Worm (Caenorhabditis elegans) whole organism, L2 larva: ENCODE results near the gene cox-5A.

ENCODE experiments used
- C34F6.9 ChIP-seq: fragments of 150-350 bp; optimal IDR thresholded peaks from 2 replicates; lab custom pipeline; 2014; ENCODE audit warnings: missing biosample characterization, missing genetic modification characterization
- F13H6.1 ChIP-seq: sonication (generic microtip); optimal IDR thresholded peaks from 2 replicates; lab custom pipeline; 2016; ENCODE audit warnings: missing genetic modification characterization, missing compliant biosample characterization
- R02D3.7 ChIP-seq: fragments of 150-350 bp; optimal IDR thresholded peaks from 2 replicates; lab custom pipeline; 2014; ENCODE audit warnings: missing biosample characterization, missing genetic modification characterization
- Y55F3AM.14 ChIP-seq: fragments of 200-800 bp; sonication (Bioruptor generic); optimal IDR thresholded peaks from 2 replicates; lab custom pipeline; 2018; ENCODE audit warnings: mild to moderate bottlenecking, missing genetic modification characterization, missing compliant biosample characterization
- ZK546.5 ChIP-seq: sonication (generic microtip); optimal IDR thresholded peaks from 2 replicates; lab custom pipeline; 2017; ENCODE audit warnings: missing biosample characterization, missing genetic modification characterization
- alr-1 ChIP-seq: fragments of 150-350 bp; optimal IDR thresholded peaks from 2 replicates; lab custom pipeline; 2014; ENCODE audit warnings: missing biosample characterization, missing genetic modification characterization
- aly-2 ChIP-seq: fragments of 150-350 bp; optimal IDR thresholded peaks from 2 replicates; lab custom pipeline; 2014; ENCODE audit warnings: missing biosample characterization, missing genetic modification characterization
- ama-1 ChIP-seq: fragments of 150-350 bp; optimal IDR thresholded peaks from 2 replicates; lab custom pipeline; 2018; ENCODE audit warnings: inconsistent platforms
- blmp-1 ChIP-seq: sonication (generic microtip); optimal IDR thresholded peaks from 2 replicates; lab custom pipeline; 2017; ENCODE audit warnings: missing genetic modification characterization, mild to moderate bottlenecking, missing compliant biosample characterization, antibody characterized with exemption, moderate library complexity; ENCODE audit not compliant: insufficient read depth
- ceh-16 ChIP-seq: fragments of 150-350 bp; optimal IDR thresholded peaks from 2 replicates; lab custom pipeline; 2014; ENCODE audit warnings: missing biosample characterization, missing genetic modification characterization
- ceh-82 ChIP-seq: fragments of 150-350 bp; optimal IDR thresholded peaks from 2 replicates; lab custom pipeline; 2014; ENCODE audit warnings: missing biosample characterization, missing genetic modification characterization
- crh-2 ChIP-seq: sonication (generic microtip); optimal IDR thresholded peaks from 2 replicates; lab custom pipeline; 2017; ENCODE audit warnings: missing biosample characterization, missing genetic modification characterization
- dmd-4 ChIP-seq: sonication (generic microtip); optimal IDR thresholded peaks from 2 replicates; lab custom pipeline; 2017; ENCODE audit warnings: missing biosample characterization, missing genetic modification characterization
- egl-27 ChIP-seq: sonication (generic microtip); optimal IDR thresholded peaks from 3 replicates; lab custom pipeline; 2017; ENCODE audit warnings: missing biosample characterization, missing genetic modification reagents, missing genetic modification characterization
- elt-1 ChIP-seq: fragments of 150-350 bp; optimal IDR thresholded peaks from 2 replicates; lab custom pipeline; 2014; ENCODE audit warnings: missing biosample characterization, missing genetic modification characterization
- elt-3 ChIP-seq: sonication (generic microtip); optimal IDR thresholded peaks from 2 replicates; lab custom pipeline; 2017; ENCODE audit warnings: missing biosample characterization, missing genetic modification characterization
- fos-1 ChIP-seq: fragments of 150-350 bp; optimal IDR thresholded peaks from 2 replicates; lab custom pipeline; 2014; ENCODE audit warnings: missing biosample characterization, missing genetic modification characterization
- gmeb-1 ChIP-seq: fragments of 150-350 bp; optimal IDR thresholded peaks from 2 replicates; lab custom pipeline; 2014; ENCODE audit warnings: missing biosample characterization, missing genetic modification characterization
- lin-11 ChIP-seq: fragments of 150-350 bp; sonication (generic microtip); optimal IDR thresholded peaks from 2 replicates; lab custom pipeline; 2014; ENCODE audit warnings: missing biosample characterization, missing genetic modification characterization, inconsistent platforms, mixed read lengths
- lin-13 ChIP-seq: fragments of 150-350 bp; optimal IDR thresholded peaks from 2 replicates; lab custom pipeline; 2014; ENCODE audit warnings: missing biosample characterization, missing genetic modification reagents, missing genetic modification characterization
- lin-39 ChIP-seq: fragments of 150-350 bp; optimal IDR thresholded peaks from 2 replicates; lab custom pipeline; 2014; ENCODE audit warnings: missing biosample characterization, missing genetic modification reagents, missing genetic modification characterization
- lsy-2 ChIP-seq, 2 experiments: fragments of 150-350 bp in 1 of 2; sonication (generic microtip) in 1 of 2; optimal IDR thresholded peaks; 2 replicates each; lab custom pipeline; 2014 to 2017; ENCODE audit warnings: missing biosample characterization in 2 of 2, missing genetic modification characterization in 2 of 2
- mab-5 ChIP-seq: fragments of 150-350 bp; optimal IDR thresholded peaks from 2 replicates; lab custom pipeline; 2014; ENCODE audit warnings: missing biosample characterization, missing genetic modification characterization
- mbf-1 ChIP-seq: sonication (generic microtip); optimal IDR thresholded peaks from 2 replicates; lab custom pipeline; 2017; ENCODE audit warnings: missing biosample characterization, missing genetic modification characterization
- mdl-1 ChIP-seq, 2 experiments: fragments of 150-350 bp in 1 of 2; sonication (generic microtip) in 1 of 2; optimal IDR thresholded peaks; 2 replicates each; lab custom pipeline; 2017; ENCODE audit warnings: missing biosample characterization in 2 of 2, missing genetic modification characterization in 2 of 2
- nhr-10 ChIP-seq: sonication (generic microtip); optimal IDR thresholded peaks from 2 replicates; lab custom pipeline; 2017; ENCODE audit warnings: missing biosample characterization, missing genetic modification characterization
- nhr-11 ChIP-seq: fragments of 150-350 bp; optimal IDR thresholded peaks from 2 replicates; lab custom pipeline; 2014; ENCODE audit warnings: missing biosample characterization, missing genetic modification characterization
- nhr-12 ChIP-seq: fragments of 150-350 bp; optimal IDR thresholded peaks from 2 replicates; lab custom pipeline; 2014; ENCODE audit warnings: missing biosample characterization, missing genetic modification characterization
- nhr-129 ChIP-seq: fragments of 150-350 bp; optimal IDR thresholded peaks from 2 replicates; lab custom pipeline; 2014; ENCODE audit warnings: missing biosample characterization, missing genetic modification characterization
- nhr-21 ChIP-seq: fragments of 150-350 bp; optimal IDR thresholded peaks from 2 replicates; lab custom pipeline; 2014; ENCODE audit warnings: missing biosample characterization, missing genetic modification characterization
- nhr-23 ChIP-seq: fragments of 150-350 bp; optimal IDR thresholded peaks from 2 replicates; lab custom pipeline; 2014; ENCODE audit warnings: missing biosample characterization, missing genetic modification reagents, missing genetic modification characterization
- nhr-237 ChIP-seq: fragments of 150-350 bp; optimal IDR thresholded peaks from 2 replicates; lab custom pipeline; 2014; ENCODE audit warnings: missing biosample characterization, missing genetic modification characterization
- nhr-25 ChIP-seq: fragments of 150-350 bp; sonication (generic microtip); optimal IDR thresholded peaks from 3 replicates; lab custom pipeline; 2014; ENCODE audit warnings: missing biosample characterization, missing genetic modification characterization
- nhr-6 ChIP-seq: fragments of 150-350 bp; optimal IDR thresholded peaks from 2 replicates; lab custom pipeline; 2014; ENCODE audit warnings: missing biosample characterization, missing genetic modification characterization
- nhr-77 ChIP-seq: fragments of 150-350 bp; optimal IDR thresholded peaks from 2 replicates; lab custom pipeline; 2014; ENCODE audit warnings: missing biosample characterization, missing genetic modification characterization
- peb-1 ChIP-seq: fragments of 150-350 bp; optimal IDR thresholded peaks from 2 replicates; lab custom pipeline; 2014; ENCODE audit warnings: missing biosample characterization, missing genetic modification characterization
- sem-4 ChIP-seq: fragments of 150-350 bp; optimal IDR thresholded peaks from 2 replicates; lab custom pipeline; 2014; ENCODE audit warnings: missing biosample characterization, missing genetic modification reagents, missing genetic modification characterization
- skn-1 ChIP-seq: sonication (generic microtip); optimal IDR thresholded peaks from 2 replicates; lab custom pipeline; 2017; ENCODE audit warnings: missing biosample characterization, missing genetic modification characterization
- sma-3 ChIP-seq: sonication (generic microtip); optimal IDR thresholded peaks from 2 replicates; lab custom pipeline; 2016; ENCODE audit warnings: missing genetic modification reagents, missing genetic modification characterization, missing compliant biosample characterization
- sma-9 ChIP-seq, 2 experiments: fragments of 150-350 bp in 1 of 2; sonication (generic microtip) in 1 of 2; optimal IDR thresholded peaks; 2 replicates each; lab custom pipeline; 2014 to 2016; ENCODE audit warnings: missing genetic modification characterization in 2 of 2, mild to moderate bottlenecking in 1 of 2, missing biosample characterization in 1 of 2, missing compliant biosample characterization in 1 of 2, missing genetic modification reagents in 1 of 2, moderate library complexity in 1 of 2
- snpc-4 ChIP-seq: fragments of 150-350 bp; optimal IDR thresholded peaks from 2 replicates; lab custom pipeline; 2014; ENCODE audit warnings: missing biosample characterization, missing genetic modification characterization
- unc-39 ChIP-seq: fragments of 150-350 bp; optimal IDR thresholded peaks from 2 replicates; lab custom pipeline; 2014; ENCODE audit warnings: missing biosample characterization, missing genetic modification characterization
- unc-55 ChIP-seq: fragments of 150-350 bp; sonication (generic microtip); optimal IDR thresholded peaks from 3 replicates; lab custom pipeline; 2014; ENCODE audit warnings: missing biosample characterization, missing genetic modification reagents, missing genetic modification characterization
- unc-62 ChIP-seq: fragments of 150-350 bp; optimal IDR thresholded peaks from 2 replicates; lab custom pipeline; 2014; ENCODE audit warnings: missing biosample characterization, missing genetic modification reagents, missing genetic modification characterization
- zag-1 ChIP-seq: fragments of 150-350 bp; optimal IDR thresholded peaks from 2 replicates; lab custom pipeline; 2014; ENCODE audit warnings: missing biosample characterization, missing genetic modification characterization
- ztf-1 ChIP-seq: fragments of 200-800 bp; sonication (Bioruptor generic); conservative IDR thresholded peaks from 2 replicates; pipeline ENCODE4 v1.3.6; 2022; ENCODE audit warnings: missing genetic modification characterization, missing compliant biosample characterization
- ztf-11 ChIP-seq: sonication (generic microtip); optimal IDR thresholded peaks from 2 replicates; lab custom pipeline; 2017; ENCODE audit warnings: missing biosample characterization, missing genetic modification characterization
- ztf-4 ChIP-seq: fragments of 150-350 bp; optimal IDR thresholded peaks from 2 replicates; lab custom pipeline; 2014; ENCODE audit warnings: missing biosample characterization, missing genetic modification characterization

Gene cox-5A

ce11 chrIII:12870060-12870696 lies 35.1 kb upstream of the cox-5A start, which contains the start of gene Y37D8A.6:
Gene Y37D8A.6 (minus strand): TSS chrIII:12870297.
- TF ChIP-seq ztf-1 (GFP tag; lab: Robert Waterston, UW) = no peak
- TF ChIP-seq gmeb-1 = peak; percentile 10
- no peak for TF ChIP-seq ceh-82 (tag; lab: Kevin White, UChicago)
- no peak for TF ChIP-seq aly-2 (tag; lab: Kevin White, UChicago)
- peak; percentile 24 for TF ChIP-seq unc-55 (GFP tag; lab: Kevin White, UChicago)
- TF ChIP-seq lsy-2 (tag; optimal IDR thresholded peaks at IDR 0.05; lab: Kevin White, UChicago) = peak in 1 of 2 experiments; percentile 9
- TF ChIP-seq C34F6.9 (tag; lab: Kevin White, UChicago) = no peak

ce11 chrIII:12874606-12875066 lies 30.7 kb upstream of the cox-5A start, which contains the start of the genes mrg-1 and spcs-2:
Gene mrg-1 (minus strand): TSS chrIII:12874656.
Gene spcs-2 (plus strand): TSS chrIII:12875031.
- peak; percentile 50 for TF ChIP-seq ZK546.5
- no peak for TF ChIP-seq snpc-4
- TF ChIP-seq peb-1 = no peak
- TF ChIP-seq ceh-82 (tag; lab: Kevin White, UChicago) = peak; percentile 54
- peak; percentile 90 for TF ChIP-seq gmeb-1
- TF ChIP-seq nhr-10 (tag; lab: Kevin White, UChicago) = peak; percentile 67
- no peak for TF ChIP-seq dmd-4 (tag; lab: Kevin White, UChicago)
- peak; percentile 48 for TF ChIP-seq nhr-237
- no peak for TF ChIP-seq ama-1 (lab: Kevin White, UChicago)
- peak; percentile 51 for TF ChIP-seq fos-1 (tag; lab: Kevin White, UChicago)
- TF ChIP-seq F13H6.1 = peak; percentile 92
- TF ChIP-seq unc-39 (tag; lab: Kevin White, UChicago) = no peak
- TF ChIP-seq nhr-6 (tag; lab: Kevin White, UChicago) = peak; percentile 61
- peak; percentile 97 for TF ChIP-seq sem-4
- TF ChIP-seq zag-1 (tag; lab: Kevin White, UChicago) = no peak
- TF ChIP-seq nhr-23 (tag; lab: Kevin White, UChicago) = no peak
- peak; percentile 82 for TF ChIP-seq nhr-21 (tag; lab: Kevin White, UChicago)
- TF ChIP-seq unc-55 (GFP tag; lab: Kevin White, UChicago) = peak; percentile 97
- TF ChIP-seq unc-62 (GFP tag; lab: Kevin White, UChicago) = no peak
- peak; percentile 93 for TF ChIP-seq sma-3 (GFP tag; lab: Kevin White, UChicago)
- TF ChIP-seq egl-27 (tag; lab: Kevin White, UChicago) = peak; percentile 62
- TF ChIP-seq C34F6.9 (tag; lab: Kevin White, UChicago) = peak; percentile 91
- peak; percentile 91 for TF ChIP-seq crh-2 (tag; lab: Kevin White, UChicago)
- TF ChIP-seq mdl-1 (tag; optimal IDR thresholded peaks at IDR 0.05; lab: Kevin White, UChicago) = peak in 1 of 2 experiments; percentile 19
- TF ChIP-seq Y55F3AM.14 (GFP tag; lab: Kevin White, UChicago) = peak; percentile 35
- TF ChIP-seq ztf-1 (GFP tag; lab: Robert Waterston, UW) = no peak
- no peak for TF ChIP-seq ceh-16 (tag; lab: Kevin White, UChicago)
- TF ChIP-seq nhr-129 (tag; lab: Kevin White, UChicago) = peak; percentile 87
- no peak for TF ChIP-seq mbf-1 (tag; lab: Kevin White, UChicago)
- no peak for TF ChIP-seq nhr-11 (tag; lab: Kevin White, UChicago)
- TF ChIP-seq lin-11 = peak; percentile 82
- no peak for TF ChIP-seq nhr-12 (tag; lab: Kevin White, UChicago)
- TF ChIP-seq sma-9 (GFP tag; optimal IDR thresholded peaks at IDR 0.05; lab: Kevin White, UChicago) = peak; percentile 93
- no peak for TF ChIP-seq sma-9 (tag; optimal IDR thresholded peaks at IDR 0.05; lab: Kevin White, UChicago)
- no peak for TF ChIP-seq alr-1 (tag; lab: Kevin White, UChicago)
- peak; percentile 27 for TF ChIP-seq R02D3.7 (tag; lab: Kevin White, UChicago)
- TF ChIP-seq mab-5 (tag; lab: Kevin White, UChicago) = peak; percentile 74
- peak; percentile 37 for TF ChIP-seq skn-1 (tag; lab: Kevin White, UChicago)
- TF ChIP-seq elt-3 = no peak
- peak; percentile 15 for TF ChIP-seq ztf-11 (tag; lab: Kevin White, UChicago)
- TF ChIP-seq elt-1 (tag; lab: Kevin White, UChicago) = no peak
- TF ChIP-seq nhr-25 (tag; lab: Kevin White, UChicago) = peak; percentile 87
- no peak for TF ChIP-seq aly-2 (tag; lab: Kevin White, UChicago)
- no peak for TF ChIP-seq lin-39 (tag; lab: Kevin White, UChicago)
- TF ChIP-seq nhr-77 = peak; percentile 23
- TF ChIP-seq ztf-4 (tag; lab: Kevin White, UChicago) = peak; percentile 86
- TF ChIP-seq blmp-1 (tag; lab: Kevin White, UChicago) = peak; percentile 23
- TF ChIP-seq lsy-2 (tag; optimal IDR thresholded peaks at IDR 0.05; lab: Kevin White, UChicago) = peak; percentile 88 to 93
- TF ChIP-seq lin-13 (GFP tag; lab: Kevin White, UChicago) = peak; percentile 94
- TF ChIP-seq, all 48 proteins: peak for 30
